Fruit fly (Drosophila melanogaster) whole organism, embryonic: ENCODE results near the gene CG9514.

Source experiments
- Bgb ChIP-seq: fragments of 200-800 bp; sonication (Bioruptor generic); IDR thresholded peaks from 2 replicates; pipeline ENCODE4 v1.3.6; 2022; ENCODE audit warnings: missing biosample characterization, missing genetic modification characterization; ENCODE audit not compliant: partially characterized antibody
- CG11247 ChIP-seq: fragments of 200-800 bp; sonication (Bioruptor generic); IDR thresholded peaks from 2 replicates; pipeline ENCODE4 v1.3.6; 2022; ENCODE audit warnings: missing biosample characterization, missing genetic modification characterization
- CG12071 ChIP-seq: fragments of 200-800 bp; sonication (Bioruptor generic); optimal IDR thresholded peaks from 3 replicates; lab custom pipeline; 2018; ENCODE audit warnings: missing biosample characterization, mild to moderate bottlenecking, missing genetic modification characterization
- CG1602 ChIP-seq: fragments of 200-800 bp; sonication (Bioruptor generic); optimal IDR thresholded peaks from 3 replicates; lab custom pipeline; 2016; ENCODE audit warnings: missing biosample characterization, missing genetic modification characterization
- CG1792 ChIP-seq: fragments of 200-800 bp; sonication (Bioruptor generic); optimal IDR thresholded peaks from 2 replicates; lab custom pipeline; 2016; ENCODE audit warnings: missing biosample characterization, missing genetic modification characterization
- CG18262 ChIP-seq: fragments of 200-800 bp; optimal IDR thresholded peaks from 3 replicates; lab custom pipeline; 2019; ENCODE audit warnings: missing biosample characterization, mild to moderate bottlenecking, missing genetic modification characterization, moderate library complexity
- CG1832 ChIP-seq: fragments of 200-800 bp; sonication (Bioruptor generic); optimal IDR thresholded peaks from 2 replicates; lab custom pipeline; 2017; ENCODE audit warnings: missing biosample characterization, mild to moderate bottlenecking, missing genetic modification characterization, inconsistent platforms
- CG2199 ChIP-seq: fragments of 200-800 bp; sonication (Bioruptor generic); IDR thresholded peaks from 3 replicates; pipeline ENCODE4 v1.3.6; 2022; ENCODE audit warnings: missing biosample characterization, missing genetic modification characterization
- CG42726 ChIP-seq: fragments of 200-800 bp; sonication (Bioruptor generic); IDR thresholded peaks from 2 replicates; pipeline ENCODE4 v1.3.6; 2022; ENCODE audit warnings: missing biosample characterization, missing genetic modification characterization; ENCODE audit not compliant: partially characterized antibody
- CG4328 ChIP-seq: fragments of 200-800 bp; sonication (Bioruptor generic); optimal IDR thresholded peaks from 3 replicates; lab custom pipeline; 2017; ENCODE audit warnings: missing biosample characterization, missing genetic modification reagents, missing genetic modification characterization
- CG6791 ChIP-seq: fragments of 200-800 bp; sonication (Bioruptor generic); IDR thresholded peaks from 3 replicates; pipeline ENCODE4 v1.3.6; 2022; ENCODE audit warnings: missing biosample characterization, missing genetic modification characterization; ENCODE audit not compliant: partially characterized antibody
- CG7928 ChIP-seq: fragments of 200-800 bp; sonication (Bioruptor generic); optimal IDR thresholded peaks from 2 replicates; lab custom pipeline; 2017; ENCODE audit warnings: missing biosample characterization, mild to moderate bottlenecking, missing genetic modification characterization
- CG8281 ChIP-seq: fragments of 200-800 bp; sonication (Bioruptor generic); optimal IDR thresholded peaks from 2 replicates; lab custom pipeline; 2018; ENCODE audit warnings: missing biosample characterization, mild to moderate bottlenecking, missing genetic modification characterization, moderate library complexity
- CG9797 ChIP-seq: fragments of 200-800 bp; sonication (Bioruptor generic); optimal IDR thresholded peaks from 3 replicates; lab custom pipeline; 2018; ENCODE audit warnings: missing biosample characterization, mild to moderate bottlenecking, missing genetic modification characterization
- CkIIα-i1 ChIP-seq: fragments of 200-800 bp; sonication (Bioruptor generic); IDR thresholded peaks from 2 replicates; pipeline ENCODE4 v1.3.6; 2022; ENCODE audit warnings: missing biosample characterization, missing genetic modification characterization
- CrebB ChIP-seq: fragments of 200-800 bp; sonication (Bioruptor generic); optimal IDR thresholded peaks from 3 replicates; lab custom pipeline; 2018; ENCODE audit warnings: missing biosample characterization, mild to moderate bottlenecking, missing genetic modification characterization
- D19A ChIP-seq: fragments of 200-800 bp; optimal IDR thresholded peaks from 3 replicates; lab custom pipeline; 2019; ENCODE audit warnings: missing biosample characterization, mild to moderate bottlenecking, missing genetic modification characterization, moderate library complexity
- D19B ChIP-seq: fragments of 200-800 bp; sonication (Bioruptor generic); optimal IDR thresholded peaks from 2 replicates; lab custom pipeline; 2017; ENCODE audit warnings: missing biosample characterization, mild to moderate bottlenecking, missing genetic modification characterization
- Elba2 ChIP-seq: fragments of 200-800 bp; sonication (Bioruptor generic); optimal IDR thresholded peaks from 3 replicates; lab custom pipeline; 2016; ENCODE audit warnings: missing biosample characterization, missing genetic modification characterization
- HHEX ChIP-seq: fragments of 200-800 bp; sonication (Bioruptor generic); optimal IDR thresholded peaks from 3 replicates; lab custom pipeline; 2017; ENCODE audit warnings: missing biosample characterization, mild to moderate bottlenecking, missing genetic modification characterization, missing genetic modification reagents
- HLH4C ChIP-seq: fragments of 200-800 bp; sonication (Bioruptor generic); IDR thresholded peaks from 3 replicates; pipeline ENCODE4 v1.3.6; 2022; ENCODE audit warnings: missing biosample characterization, missing genetic modification characterization; ENCODE audit not compliant: partially characterized antibody
- Hr39 ChIP-seq: fragments of >200 bp; optimal IDR thresholded peaks from 2 replicates; lab custom pipeline; 2017
- Lhr ChIP-seq: fragments of 200-800 bp; sonication (Bioruptor generic); optimal IDR thresholded peaks from 3 replicates; lab custom pipeline; 2017; ENCODE audit warnings: mild to moderate bottlenecking, missing biosample characterization, missing genetic modification reagents, missing genetic modification characterization
- Scr ChIP-seq: fragments of 200-800 bp; sonication (Bioruptor generic); IDR thresholded peaks from 2 replicates; pipeline ENCODE4 v1.3.6; 2022; ENCODE audit warnings: missing biosample characterization, missing genetic modification characterization; ENCODE audit not compliant: partially characterized antibody
- Spps ChIP-seq: fragments of 200-800 bp; sonication (Bioruptor generic); optimal IDR thresholded peaks from 2 replicates; lab custom pipeline; 2018; ENCODE audit warnings: missing biosample characterization, mild to moderate bottlenecking, missing genetic modification characterization
- ato ChIP-seq: fragments of 200-800 bp; sonication (Bioruptor generic); IDR thresholded peaks from 2 replicates; pipeline ENCODE4 v1.3.6; 2022; ENCODE audit warnings: missing biosample characterization, missing genetic modification characterization; ENCODE audit not compliant: partially characterized antibody
- bsh ChIP-seq, 2 experiments: fragments of 200-800 bp; sonication (Bioruptor generic); optimal IDR thresholded peaks; 2 replicates each; lab custom pipeline; 2017 to 2018; ENCODE audit warnings: mild to moderate bottlenecking in 2 of 2, missing biosample characterization in 2 of 2, missing genetic modification characterization in 2 of 2, moderate library complexity in 1 of 2
- cad ChIP-seq: fragments of >200 bp; optimal IDR thresholded peaks from 2 replicates; lab custom pipeline; 2017; ENCODE audit warnings: missing biosample characterization, missing genetic modification characterization
- cwo ChIP-seq: fragments of 200-800 bp; sonication (Bioruptor generic); optimal IDR thresholded peaks from 3 replicates; lab custom pipeline; 2017; ENCODE audit warnings: missing biosample characterization, missing genetic modification characterization, mild to moderate bottlenecking, moderate library complexity, missing genetic modification reagents
- dan ChIP-seq: fragments of 200-800 bp; sonication (Bioruptor generic); IDR thresholded peaks from 2 replicates; pipeline ENCODE4 v1.3.6; 2022; ENCODE audit warnings: missing biosample characterization, missing genetic modification characterization
- danr ChIP-seq: fragments of 200-800 bp; sonication (Bioruptor generic); IDR thresholded peaks from 2 replicates; pipeline ENCODE4 v1.3.6; 2022; ENCODE audit warnings: missing biosample characterization, missing genetic modification characterization
- dm ChIP-seq: fragments of 200-800 bp; sonication (Bioruptor generic); optimal IDR thresholded peaks from 3 replicates; lab custom pipeline; 2016; ENCODE audit warnings: missing biosample characterization, missing genetic modification characterization
- dmrt11E ChIP-seq: fragments of 200-800 bp; sonication (Bioruptor generic); optimal IDR thresholded peaks from 3 replicates; lab custom pipeline; 2018; ENCODE audit warnings: missing biosample characterization, mild to moderate bottlenecking, missing genetic modification characterization, moderate library complexity
- gfzf ChIP-seq: fragments of 200-800 bp; sonication (Bioruptor generic); optimal IDR thresholded peaks from 2 replicates; lab custom pipeline; 2016; ENCODE audit warnings: missing biosample characterization, mild to moderate bottlenecking, missing genetic modification characterization, moderate library complexity
- inv ChIP-seq: fragments of 200-800 bp; sonication (Bioruptor generic); IDR thresholded peaks from 2 replicates; pipeline ENCODE4 v1.3.6; 2022; ENCODE audit warnings: missing biosample characterization, missing genetic modification characterization; ENCODE audit not compliant: partially characterized antibody
- kni ChIP-seq: fragments of 200-800 bp; sonication (Bioruptor generic); optimal IDR thresholded peaks from 3 replicates; lab custom pipeline; 2017; ENCODE audit warnings: mild to moderate bottlenecking, missing biosample characterization, missing genetic modification reagents, missing genetic modification characterization
- lov ChIP-seq, 2 experiments: fragments of 200-800 bp in 1 of 2; fragments of >200 bp in 1 of 2; sonication (Bioruptor generic) in 1 of 2; IDR thresholded peaks in 1 of 2; optimal IDR thresholded peaks in 1 of 2; 2 replicates in 1 of 2; 3 replicates in 1 of 2; pipeline versions ENCODE4 v1.3.6 to Lab custom; 2017 to 2022; ENCODE audit warnings: missing biosample characterization in 1 of 2, missing genetic modification characterization in 1 of 2
- luna ChIP-seq: fragments of 200-800 bp; sonication (Bioruptor generic); optimal IDR thresholded peaks from 2 replicates; lab custom pipeline; 2016; ENCODE audit warnings: missing biosample characterization, missing genetic modification characterization
- onecut ChIP-seq: fragments of 200-800 bp; sonication (Bioruptor generic); IDR thresholded peaks from 2 replicates; pipeline ENCODE4 v1.3.6; 2022; ENCODE audit warnings: missing biosample characterization, missing genetic modification characterization
- row ChIP-seq: fragments of 200-800 bp; sonication (Bioruptor generic); IDR thresholded peaks from 3 replicates; pipeline ENCODE4 v1.3.6; 2022; ENCODE audit warnings: missing biosample characterization, missing genetic modification characterization
- run ChIP-seq: fragments of 200-800 bp; sonication (Bioruptor generic); optimal IDR thresholded peaks from 3 replicates; lab custom pipeline; 2018; ENCODE audit warnings: missing biosample characterization, mild to moderate bottlenecking, missing genetic modification characterization
- sens ChIP-seq: fragments of 200-800 bp; sonication (Bioruptor generic); peaks from one replicate; lab custom pipeline; 2016; ENCODE audit warnings: missing biosample characterization, missing genetic modification characterization
- sob ChIP-seq: fragments of 200-800 bp; sonication (Bioruptor generic); IDR thresholded peaks from 2 replicates; pipeline ENCODE4 v1.3.6; 2022; ENCODE audit warnings: missing biosample characterization, missing genetic modification characterization
- tio ChIP-seq: fragments of 200-800 bp; sonication (Bioruptor generic); optimal IDR thresholded peaks from 2 replicates; lab custom pipeline; 2017; ENCODE audit warnings: missing biosample characterization, missing genetic modification characterization, inconsistent platforms
- tna ChIP-seq: fragments of 200-800 bp; sonication (Bioruptor generic); IDR thresholded peaks from 2 replicates; pipeline ENCODE4 v1.3.6; 2022; ENCODE audit warnings: missing biosample characterization, missing genetic modification characterization; ENCODE audit not compliant: partially characterized antibody
- unc-4 ChIP-seq: fragments of 200-800 bp; sonication (Bioruptor generic); IDR thresholded peaks from 2 replicates; pipeline ENCODE4 v1.3.6; 2022; ENCODE audit warnings: missing biosample characterization, missing genetic modification characterization; ENCODE audit not compliant: partially characterized antibody
- vfl ChIP-seq: fragments of 200-800 bp; sonication (Bioruptor generic); optimal IDR thresholded peaks from 2 replicates; lab custom pipeline; 2016; ENCODE audit warnings: missing biosample characterization, missing genetic modification characterization
- wdn ChIP-seq: fragments of 200-800 bp; sonication (Bioruptor generic); IDR thresholded peaks from 2 replicates; pipeline ENCODE4 v1.3.6; 2022; ENCODE audit warnings: missing biosample characterization, missing genetic modification characterization
- wek ChIP-seq: fragments of 200-800 bp; sonication (Bioruptor generic); optimal IDR thresholded peaks from 3 replicates; lab custom pipeline; 2018; ENCODE audit warnings: missing biosample characterization, mild to moderate bottlenecking, missing genetic modification characterization, moderate library complexity

CG9514 gene

dm6 chrX:14848755-14849354 lies 47.8 kb downstream of the CG9514 start, which contains the start of gene CG9522 (continued):
- TF ChIP-seq wek (GFP tag; lab: Kevin White, UChicago) (no peak), CG1792 (GFP tag; lab: Kevin White, UChicago) (no peak), vfl (GFP tag; lab: Kevin White, UChicago) (no peak), CG4328 (no peak), CkIIα-i1 (GFP tag; lab: Robert Waterston, UW) (no peak), CrebB (tag; lab: Kevin White, UChicago) (no peak), CG9797 (no peak), sob (GFP tag; lab: Robert Waterston, UW) (peak; percentile 76), danr (GFP tag; lab: Robert Waterston, UW) (peak; percentile 49; the same call in 1 of the 2 replicates), D19B (GFP tag; lab: Kevin White, UChicago) (no peak), luna (GFP tag; lab: Kevin White, UChicago) (no peak), CG42726 (no peak), kni (no peak), dan (no peak), unc-4 (no peak), CG11247 (GFP tag; lab: Robert Waterston, UW) (peak; percentile 47; the same call in 1 of the 2 replicates), sens (peak; percentile 92), Lhr (GFP tag; lab: Kevin White, UChicago) (peak; percentile 28), tio (GFP tag; lab: Kevin White, UChicago) (peak; percentile 54), cwo (GFP tag; lab: Kevin White, UChicago) (peak; percentile 42), inv (GFP tag; lab: Robert Waterston, UW) (no peak), Bgb (no peak), Scr (GFP tag; lab: Robert Waterston, UW) (no peak), CG18262 (tag; lab: Kevin White, UChicago) (peak; percentile 68), HLH4C (GFP tag; lab: Robert Waterston, UW) (no peak), tna (GFP tag; lab: Robert Waterston, UW) (no peak), Elba2 (GFP tag; lab: Kevin White, UChicago) (no peak), D19A (tag; lab: Kevin White, UChicago) (peak; percentile 74), dm (GFP tag; lab: Kevin White, UChicago) (no peak), run (tag; lab: Kevin White, UChicago) (peak; percentile 53), CG12071 (peak; percentile 39), CG1602 (peak; percentile 51), CG8281 (tag; lab: Kevin White, UChicago) (peak; percentile 20), Spps (tag; lab: Kevin White, UChicago) (peak; percentile 79), Hr39 (no peak), HHEX (GFP tag; lab: Kevin White, UChicago) (peak; percentile 54), CG1832 (GFP tag; lab: Kevin White, UChicago) (no peak), CG6791 (GFP tag; lab: Robert Waterston, UW) (0 out of 3 replicates have a peak, but pooled peaks have one; percentile 15), ato (GFP tag; lab: Robert Waterston, UW) (no peak), wdn (GFP tag; lab: Robert Waterston, UW) (peak; percentile 58; the same call in 1 of the 2 replicates), gfzf (no peak), cad (no peak), row (GFP tag; lab: Robert Waterston, UW) (peak; percentile 75), bsh (GFP tag; optimal IDR thresholded peaks at IDR 0.05; lab: Kevin White, UChicago) (peak; percentile 90 to 91), CG2199 (GFP tag; lab: Robert Waterston, UW) (no peak), lov (optimal IDR thresholded peaks at IDR 0.05; lab: Kevin White, UChicago) (no peak), lov (GFP tag; IDR thresholded peaks at IDR 0.05; lab: Robert Waterston, UW) (peak; percentile 76; the same call in 2 of the 3 replicates), dmrt11E (tag; lab: Kevin White, UChicago) (peak; percentile 76), onecut (GFP tag; lab: Robert Waterston, UW) (peak; percentile 63), CG7928 (GFP tag; lab: Kevin White, UChicago) (no peak)
